Fruit fly (Drosophila melanogaster) whole organism, embryonic: ENCODE measurements around the gene Bet3.

ENCODE experiments used
- Bdp1 ChIP-seq: fragments of 200-800 bp; sonication (Bioruptor generic); optimal IDR thresholded peaks from 3 replicates; lab custom pipeline; 2016; ENCODE audit warnings: missing biosample characterization, missing genetic modification characterization
- CG10274 ChIP-seq: fragments of 200-800 bp; sonication (Bioruptor generic); optimal IDR thresholded peaks from 3 replicates; lab custom pipeline; 2017; ENCODE audit warnings: missing biosample characterization, mild to moderate bottlenecking, missing genetic modification characterization
- CG10462 ChIP-seq: fragments of 200-800 bp; sonication (Bioruptor generic); optimal IDR thresholded peaks from 2 replicates; lab custom pipeline; 2016; ENCODE audit warnings: missing biosample characterization, missing genetic modification characterization
- CG11247 ChIP-seq: fragments of 200-800 bp; sonication (Bioruptor generic); IDR thresholded peaks from 2 replicates; pipeline ENCODE4 v1.3.6; 2022; ENCODE audit warnings: missing biosample characterization, missing genetic modification characterization
- CG12071 ChIP-seq: fragments of 200-800 bp; sonication (Bioruptor generic); optimal IDR thresholded peaks from 3 replicates; lab custom pipeline; 2018; ENCODE audit warnings: missing biosample characterization, mild to moderate bottlenecking, missing genetic modification characterization
- CG12104 ChIP-seq: fragments of 200-800 bp; sonication (Bioruptor generic); optimal IDR thresholded peaks from 3 replicates; lab custom pipeline; 2016; ENCODE audit warnings: missing biosample characterization, missing genetic modification characterization
- CG12219 ChIP-seq: fragments of 200-800 bp; sonication (Bioruptor generic); optimal IDR thresholded peaks from 3 replicates; lab custom pipeline; 2018; ENCODE audit warnings: missing biosample characterization, mild to moderate bottlenecking, missing genetic modification characterization
- CG12769 ChIP-seq: fragments of 200-800 bp; sonication (Bioruptor generic); optimal IDR thresholded peaks from 2 replicates; lab custom pipeline; 2019; ENCODE audit warnings: missing biosample characterization, mild to moderate bottlenecking, missing genetic modification characterization, moderate library complexity
- CG15073 ChIP-seq: fragments of 200-800 bp; sonication (Bioruptor generic); optimal IDR thresholded peaks from 2 replicates; lab custom pipeline; 2016; ENCODE audit warnings: missing biosample characterization, missing genetic modification characterization
- CG1603 ChIP-seq: fragments of 200-800 bp; sonication (Bioruptor generic); optimal IDR thresholded peaks from 2 replicates; lab custom pipeline; 2019; ENCODE audit warnings: missing biosample characterization, mild to moderate bottlenecking, missing genetic modification characterization, moderate library complexity
- CG17385 ChIP-seq: fragments of 200-800 bp; sonication (Bioruptor generic); optimal IDR thresholded peaks from 3 replicates; lab custom pipeline; 2018; ENCODE audit warnings: missing biosample characterization, mild to moderate bottlenecking, missing genetic modification characterization
- CG17612 ChIP-seq: fragments of 200-800 bp; sonication (Bioruptor generic); IDR thresholded peaks from 2 replicates; pipeline ENCODE4 v1.3.6; 2022; ENCODE audit warnings: missing biosample characterization, missing genetic modification characterization
- CG18619 ChIP-seq: fragments of 200-800 bp; sonication (Bioruptor generic); optimal IDR thresholded peaks from 3 replicates; lab custom pipeline; 2017; ENCODE audit warnings: missing biosample characterization, mild to moderate bottlenecking, missing genetic modification characterization
- CG2116 ChIP-seq: fragments of 200-800 bp; sonication (Bioruptor generic); optimal IDR thresholded peaks from 3 replicates; lab custom pipeline; 2018; ENCODE audit warnings: missing biosample characterization, mild to moderate bottlenecking, missing genetic modification characterization
- CG2199 ChIP-seq: fragments of 200-800 bp; sonication (Bioruptor generic); IDR thresholded peaks from 3 replicates; pipeline ENCODE4 v1.3.6; 2022; ENCODE audit warnings: missing biosample characterization, missing genetic modification characterization
- CG30403 ChIP-seq: fragments of 200-800 bp; sonication (Bioruptor generic); optimal IDR thresholded peaks from 3 replicates; lab custom pipeline; 2016; ENCODE audit warnings: missing biosample characterization, missing genetic modification characterization
- CG31224 ChIP-seq: fragments of 200-800 bp; sonication (Bioruptor generic); IDR thresholded peaks from 2 replicates; pipeline ENCODE4 v1.3.6; 2022; ENCODE audit warnings: missing biosample characterization, missing genetic modification characterization
- CG33213 ChIP-seq: fragments of 200-800 bp; sonication (Bioruptor generic); optimal IDR thresholded peaks from 3 replicates; lab custom pipeline; 2016; ENCODE audit warnings: missing biosample characterization, missing genetic modification characterization
- CG42726 ChIP-seq: fragments of 200-800 bp; sonication (Bioruptor generic); IDR thresholded peaks from 2 replicates; pipeline ENCODE4 v1.3.6; 2022; ENCODE audit warnings: missing biosample characterization, missing genetic modification characterization; ENCODE audit not compliant: partially characterized antibody
- CG4282 ChIP-seq: fragments of 200-800 bp; sonication (Bioruptor generic); optimal IDR thresholded peaks from 2 replicates; lab custom pipeline; 2016; ENCODE audit warnings: missing biosample characterization, missing genetic modification characterization
- CG7372 ChIP-seq: fragments of 200-800 bp; sonication (Bioruptor generic); IDR thresholded peaks from 2 replicates; pipeline ENCODE4 v1.3.6; 2022; ENCODE audit warnings: missing biosample characterization, missing genetic modification characterization
- CG7786 ChIP-seq: fragments of 200-800 bp; sonication (Bioruptor generic); optimal IDR thresholded peaks from 2 replicates; lab custom pipeline; 2016; ENCODE audit warnings: missing biosample characterization, missing genetic modification characterization
- CG7928 ChIP-seq: fragments of 200-800 bp; sonication (Bioruptor generic); optimal IDR thresholded peaks from 2 replicates; lab custom pipeline; 2017; ENCODE audit warnings: missing biosample characterization, mild to moderate bottlenecking, missing genetic modification characterization
- CG8924 ChIP-seq: fragments of 200-800 bp; optimal IDR thresholded peaks from 3 replicates; lab custom pipeline; 2019; ENCODE audit warnings: missing biosample characterization, mild to moderate bottlenecking, missing genetic modification characterization, moderate library complexity
- CHES-1-like ChIP-seq: fragments of 200-800 bp; sonication (Bioruptor generic); optimal IDR thresholded peaks from 2 replicates; lab custom pipeline; 2016; ENCODE audit warnings: missing biosample characterization, missing genetic modification characterization
- CTCF ChIP-seq: fragments of 200-800 bp; sonication (Bioruptor generic); optimal IDR thresholded peaks from 2 replicates; lab custom pipeline; 2017; ENCODE audit warnings: missing biosample characterization, mild to moderate bottlenecking, missing genetic modification characterization, moderate library complexity
- CkIIα-i1 ChIP-seq: fragments of 200-800 bp; sonication (Bioruptor generic); IDR thresholded peaks from 2 replicates; pipeline ENCODE4 v1.3.6; 2022; ENCODE audit warnings: missing biosample characterization, missing genetic modification characterization
- Doc2 ChIP-seq: fragments of 200-800 bp; sonication (Bioruptor generic); IDR thresholded peaks from 2 replicates; pipeline ENCODE4 v1.3.6; 2022; ENCODE audit warnings: missing biosample characterization, missing genetic modification characterization
- NC2α ChIP-seq: fragments of 200-800 bp; sonication (Bioruptor generic); optimal IDR thresholded peaks from 2 replicates; lab custom pipeline; 2016; ENCODE audit warnings: missing biosample characterization, missing genetic modification characterization
- Neu2 ChIP-seq: fragments of 200-800 bp; sonication (Bioruptor generic); optimal IDR thresholded peaks from 3 replicates; lab custom pipeline; 2016; ENCODE audit warnings: missing biosample characterization, missing genetic modification characterization, borderline replicate concordance
- Nf-YC ChIP-seq: fragments of 200-800 bp; optimal IDR thresholded peaks from 3 replicates; lab custom pipeline; 2019; ENCODE audit warnings: missing biosample characterization, mild to moderate bottlenecking, missing genetic modification characterization, moderate library complexity
- Opbp ChIP-seq: fragments of 200-800 bp; sonication (Bioruptor generic); IDR thresholded peaks from 3 replicates; pipeline ENCODE4 v1.3.6; 2022; ENCODE audit warnings: missing biosample characterization, missing genetic modification characterization; ENCODE audit not compliant: partially characterized antibody
- Optix ChIP-seq: fragments of 200-800 bp; sonication (Bioruptor generic); IDR thresholded peaks from 3 replicates; pipeline ENCODE4 v1.3.6; 2022; ENCODE audit warnings: missing biosample characterization, missing genetic modification characterization
- Rfx ChIP-seq: fragments of 200-800 bp; sonication (Bioruptor generic); IDR thresholded peaks from 2 replicates; pipeline ENCODE4 v1.3.6; 2022; ENCODE audit warnings: missing biosample characterization, missing genetic modification characterization
- Spps ChIP-seq: fragments of 200-800 bp; sonication (Bioruptor generic); optimal IDR thresholded peaks from 2 replicates; lab custom pipeline; 2018; ENCODE audit warnings: missing biosample characterization, mild to moderate bottlenecking, missing genetic modification characterization
- Stat92E ChIP-seq, 3 experiments: fragments of >200 bp in 2 of 3; fragments of 200-800 bp in 1 of 3; sonication (Bioruptor generic) in 1 of 3; optimal IDR thresholded peaks; 2 replicates each; lab custom pipeline; 2017 to 2019; ENCODE audit warnings: missing biosample characterization in 3 of 3, missing genetic modification characterization in 3 of 3, mild to moderate bottlenecking in 1 of 3, moderate library complexity in 1 of 3
- ara ChIP-seq: fragments of 200-800 bp; sonication (Bioruptor generic); IDR thresholded peaks from 2 replicates; pipeline ENCODE4 v1.3.6; 2022; ENCODE audit warnings: missing biosample characterization, missing genetic modification characterization
- bab2 ChIP-seq: fragments of 200-800 bp; sonication (Bioruptor generic); optimal IDR thresholded peaks from 2 replicates; lab custom pipeline; 2016; ENCODE audit warnings: missing biosample characterization, missing genetic modification characterization
- cas ChIP-seq: fragments of 200-800 bp; sonication (Bioruptor generic); IDR thresholded peaks from 2 replicates; pipeline ENCODE4 v1.3.6; 2022; ENCODE audit warnings: missing biosample characterization, missing genetic modification characterization
- chif ChIP-seq, 2 experiments: fragments of 200-800 bp; sonication (Bioruptor generic); optimal IDR thresholded peaks; 3 replicates each; lab custom pipeline; 2016; ENCODE audit warnings: missing biosample characterization in 2 of 2, missing genetic modification characterization in 2 of 2
- crc ChIP-seq: fragments of 200-800 bp; sonication (Bioruptor generic); optimal IDR thresholded peaks from 2 replicates; lab custom pipeline; 2016; ENCODE audit warnings: missing biosample characterization, missing genetic modification characterization
- crp ChIP-seq, 2 experiments: fragments of 200-800 bp; sonication (Bioruptor generic); optimal IDR thresholded peaks; 2 replicates in 1 of 2; 3 replicates in 1 of 2; lab custom pipeline; 2017; ENCODE audit warnings: missing biosample characterization in 2 of 2, missing genetic modification characterization in 2 of 2, mild to moderate bottlenecking in 1 of 2, moderate library complexity in 1 of 2
- ems ChIP-seq: fragments of 200-800 bp; sonication (Bioruptor generic); optimal IDR thresholded peaks from 3 replicates; lab custom pipeline; 2016; ENCODE audit warnings: missing biosample characterization, missing genetic modification characterization
- gfzf ChIP-seq: fragments of 200-800 bp; sonication (Bioruptor generic); optimal IDR thresholded peaks from 2 replicates; lab custom pipeline; 2016; ENCODE audit warnings: missing biosample characterization, mild to moderate bottlenecking, missing genetic modification characterization, moderate library complexity
- grau ChIP-seq: fragments of 200-800 bp; optimal IDR thresholded peaks from 3 replicates; lab custom pipeline; 2019; ENCODE audit warnings: missing biosample characterization, mild to moderate bottlenecking, missing genetic modification characterization, moderate library complexity
- luna ChIP-seq: fragments of 200-800 bp; sonication (Bioruptor generic); optimal IDR thresholded peaks from 2 replicates; lab custom pipeline; 2016; ENCODE audit warnings: missing biosample characterization, missing genetic modification characterization
- p53 ChIP-seq: fragments of 200-800 bp; sonication (Bioruptor generic); optimal IDR thresholded peaks from 2 replicates; lab custom pipeline; 2016; ENCODE audit warnings: missing biosample characterization, missing genetic modification characterization
- pan ChIP-seq, 4 experiments: fragments of >200 bp in 3 of 4; fragments of 200-800 bp in 1 of 4; sonication (Bioruptor generic) in 1 of 4; optimal IDR thresholded peaks in 3 of 4; IDR thresholded peaks in 1 of 4; 2 replicates each; pipeline versions ENCODE4 v1.3.6 to Lab custom; 2017 to 2022; ENCODE audit warnings: missing biosample characterization in 2 of 4, missing genetic modification characterization in 2 of 4, mixed read lengths in 1 of 4
- sens ChIP-seq: fragments of 200-800 bp; sonication (Bioruptor generic); peaks from one replicate; lab custom pipeline; 2016; ENCODE audit warnings: missing biosample characterization, missing genetic modification characterization
- wor ChIP-seq: fragments of 200-800 bp; sonication (Bioruptor generic); IDR thresholded peaks from 2 replicates; pipeline ENCODE4 v1.3.6; 2022; ENCODE audit warnings: missing biosample characterization, missing genetic modification characterization

Bet3 gene

DNA sequence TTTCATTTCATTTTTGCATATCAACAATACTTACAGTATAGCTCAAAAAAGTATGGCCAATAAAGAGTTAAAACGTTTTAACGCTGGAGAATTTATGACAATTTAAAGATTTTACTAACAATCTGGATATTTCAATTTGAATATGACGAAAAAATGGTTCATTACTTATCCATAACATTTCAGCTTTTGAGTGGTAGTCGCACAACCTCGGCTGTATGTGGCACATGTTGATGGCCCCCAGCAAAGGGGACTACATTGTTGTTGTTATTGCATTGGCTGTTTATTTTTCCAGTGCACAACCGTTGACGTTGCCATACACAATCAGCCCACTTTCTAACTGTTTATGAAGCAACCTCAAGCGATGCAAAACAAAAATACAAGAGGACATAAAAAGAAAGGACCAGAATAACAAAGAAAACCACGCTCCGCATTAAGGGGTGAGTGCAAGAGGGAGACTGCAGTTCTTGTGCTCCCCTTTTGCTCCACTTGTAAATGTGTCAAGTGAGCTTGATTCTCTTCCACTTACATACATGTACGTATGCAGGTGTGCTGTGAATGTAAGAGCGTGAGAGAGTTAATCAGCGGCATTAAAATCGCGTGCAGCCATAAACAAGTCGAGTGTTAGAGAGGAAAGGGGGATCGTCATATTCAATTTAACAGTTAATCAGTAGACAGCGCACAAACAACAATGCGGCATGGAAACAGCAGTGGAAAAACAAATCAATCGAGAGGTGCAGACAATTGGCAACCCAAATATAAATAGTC, 21.8 kb downstream of the Bet3 start (continued):
- TF ChIP-seq CG2199 (GFP tag; lab: Robert Waterston, UW): no peak
- no peak for TF ChIP-seq cas (GFP tag; lab: Robert Waterston, UW)
- no peak for TF ChIP-seq CG4282 (GFP tag; lab: Kevin White, UChicago)
- TF ChIP-seq CG30403 (GFP tag; lab: Kevin White, UChicago): peak; percentile 38
- TF ChIP-seq ems: no peak
- TF ChIP-seq CG17385: peak; percentile 11
- no peak for TF ChIP-seq CG31224 (GFP tag; lab: Robert Waterston, UW)
- no peak for TF ChIP-seq ara (GFP tag; lab: Robert Waterston, UW)
- TF ChIP-seq Optix: no peak
- peak in 1 of 2 experiments; percentile 28 for TF ChIP-seq chif (GFP tag; optimal IDR thresholded peaks at IDR 0.05; lab: Kevin White, UChicago)
- peak; percentile 22 for TF ChIP-seq CG12219 (GFP tag; lab: Kevin White, UChicago)
- TF ChIP-seq CG18619 (GFP tag; lab: Kevin White, UChicago): peak; percentile 23
- peak; percentile 18 for TF ChIP-seq bab2 (GFP tag; lab: Kevin White, UChicago)
- TF ChIP-seq CG7928: no peak
- TF ChIP-seq CG12104 (GFP tag; lab: Kevin White, UChicago): no peak
- no peak for TF ChIP-seq CG12071 (GFP tag; lab: Kevin White, UChicago)
- no peak for TF ChIP-seq CG10462
- TF ChIP-seq grau (tag; lab: Kevin White, UChicago): peak; percentile 50
- TF ChIP-seq Opbp (GFP tag; lab: Robert Waterston, UW): no peak
- TF ChIP-seq CG2116: no peak
- no peak for TF ChIP-seq CG33213
- TF ChIP-seq CG7372 (GFP tag; lab: Robert Waterston, UW): no peak
- no peak for TF ChIP-seq Bdp1 (GFP tag; lab: Kevin White, UChicago)
- TF ChIP-seq sens (GFP tag; lab: Kevin White, UChicago): peak; percentile 87
- TF ChIP-seq Rfx (GFP tag; lab: Robert Waterston, UW): peak; percentile 51; the same call in 1 of the 2 replicates
- TF ChIP-seq CG1603 (tag; lab: Kevin White, UChicago): peak; percentile 70
- no peak for TF ChIP-seq CG15073
- no peak for TF ChIP-seq Doc2
- TF ChIP-seq gfzf (GFP tag; lab: Kevin White, UChicago): no peak
- TF ChIP-seq Nf-YC: no peak
- no peak for TF ChIP-seq luna (GFP tag; lab: Kevin White, UChicago)
- 0 out of 2 replicates have a peak, but pooled peaks have one; percentile 19 for TF ChIP-seq CG11247 (GFP tag; lab: Robert Waterston, UW)
- peak; percentile 40 for TF ChIP-seq CG8924
- TF ChIP-seq CkIIα-i1 (GFP tag; lab: Robert Waterston, UW): no peak
- TF ChIP-seq CTCF: peak; percentile 9
- TF ChIP-seq crc: no peak
- peak; percentile 12 for TF ChIP-seq CG7786 (GFP tag; lab: Kevin White, UChicago)
- TF ChIP-seq CG17612 (GFP tag; lab: Robert Waterston, UW): no peak
- TF ChIP-seq NC2α (GFP tag; lab: Kevin White, UChicago): no peak
- no peak for TF ChIP-seq CG12769
- no peak for TF ChIP-seq Neu2 (GFP tag; lab: Kevin White, UChicago)
- no peak for TF ChIP-seq Spps (tag; lab: Kevin White, UChicago)
- no peak for TF ChIP-seq crp (GFP tag; optimal IDR thresholded peaks at IDR 0.05; lab: Kevin White, UChicago)
- TF ChIP-seq pan (optimal IDR thresholded peaks at IDR 0.05; lab: Kevin White, UChicago): no peak
- peak in 1 of 2 experiments; percentile 63 for TF ChIP-seq pan (GFP tag; optimal IDR thresholded peaks at IDR 0.05 in 1 of 2, IDR thresholded peaks at IDR 0.05 in 1 of 2)
- no peak for TF ChIP-seq p53 (GFP tag; lab: Kevin White, UChicago)
- TF ChIP-seq CG42726 (GFP tag; lab: Robert Waterston, UW): no peak
- TF ChIP-seq Stat92E (GFP tag; optimal IDR thresholded peaks at IDR 0.05; lab: Kevin White, UChicago): no peak
- TF ChIP-seq CHES-1-like (GFP tag; lab: Kevin White, UChicago): no peak
- TF ChIP-seq wor (GFP tag; lab: Robert Waterston, UW): peak; percentile 38; the same call in 1 of the 2 replicates
- TF ChIP-seq CG10274 (GFP tag; lab: Kevin White, UChicago): no peak
